Worm (Caenorhabditis elegans) whole organism, late embryonic: ENCODE measurements around the gene nduv-3.

Experiments used
- ceh-2 ChIP-seq: sonication (generic microtip); optimal IDR thresholded peaks from 2 replicates; lab custom pipeline; 2016; ENCODE audit warnings: missing genotype, missing genetic modification characterization, missing compliant biosample characterization
- nhr-232 ChIP-seq: sonication (generic microtip); optimal IDR thresholded peaks from 2 replicates; lab custom pipeline; 2016; ENCODE audit warnings: missing genetic modification characterization, missing compliant biosample characterization
- unc-3 ChIP-seq, 2 experiments: fragments of 200-800 bp in 1 of 2; sonication (Bioruptor generic) in 1 of 2; sonication (generic microtip) in 1 of 2; conservative IDR thresholded peaks in 1 of 2; optimal IDR thresholded peaks in 1 of 2; 2 replicates each; pipeline versions ENCODE4 v1.3.6 to Lab custom; 2016 to 2022; ENCODE audit warnings: missing compliant biosample characterization in 2 of 2, missing genetic modification characterization in 2 of 2, missing genetic modification reagents in 1 of 2

- TF ChIP-seq nhr-232 (tag; lab: Kevin White, UChicago), result no peak
- no peak for TF ChIP-seq ceh-2
- TF ChIP-seq unc-3 (GFP tag; conservative IDR thresholded peaks at IDR 0.05; lab: Robert Waterston, UW), result no peak
- no peak for TF ChIP-seq unc-3 (tag; optimal IDR thresholded peaks at IDR 0.05; lab: Kevin White, UChicago)
Observed at ce11 chrIV:2628171-2628570, 12.9 kb upstream of the nduv-3 start, which contains the start of gene ngn-1.
